Fruit fly (Drosophila melanogaster) S2 (cell line): Measurements from ENCODE around the gene Dnaaf6.

ENCODE experiments used
- CG8478 ChIP-seq: fragments of >200 bp; optimal IDR thresholded peaks from 2 replicates; lab custom pipeline; 2018
- CTCF ChIP-seq, 2 experiments: fragments of >200 bp; optimal IDR thresholded peaks; 2 replicates each; lab custom pipeline; 2018

DNA sequence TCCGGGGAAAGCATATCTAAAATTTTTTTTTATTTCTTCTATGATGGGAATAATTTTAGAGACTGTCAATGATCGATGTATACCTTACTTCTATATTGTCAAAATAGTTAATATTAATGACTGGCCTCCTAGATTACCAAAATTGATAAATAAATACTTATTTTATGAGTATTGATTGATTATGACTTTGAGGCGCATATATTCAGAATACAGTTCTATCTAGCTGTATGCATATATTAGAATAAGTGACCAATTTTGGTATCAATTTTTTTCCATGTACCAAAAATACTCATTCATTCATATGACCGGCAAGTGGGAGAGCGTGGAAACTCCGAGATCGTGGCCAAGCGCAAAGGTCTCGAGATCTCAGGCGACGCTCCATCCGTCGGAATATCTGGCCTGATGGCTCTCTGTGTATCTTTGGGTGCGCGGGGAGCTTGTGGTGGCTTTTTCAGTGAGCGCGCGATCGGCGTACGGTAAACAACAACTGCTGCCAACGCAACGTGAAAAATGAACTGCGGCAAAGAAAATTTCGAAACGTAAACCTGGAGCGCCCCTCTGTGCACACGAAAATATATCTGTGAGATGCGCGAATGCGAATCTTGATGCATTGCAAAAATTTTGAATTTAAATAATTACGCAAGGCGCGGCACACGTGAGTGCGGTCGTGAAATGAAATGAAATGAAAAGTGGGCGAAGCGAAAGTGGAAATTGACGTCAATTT lies 12.0 kb upstream of the Dnaaf6 start, which contains the start of the genes CG43121 and ome:
- no peak for TF ChIP-seq CG8478 (lab: Kevin White, UChicago)
- TF ChIP-seq CTCF (optimal IDR thresholded peaks at IDR 0.05; lab: Kevin White, UChicago), result no peak
